Worm (Caenorhabditis elegans) whole organism, L3 larva: ENCODE results near the gene srz-19.

Experiments
- R02D3.7 ChIP-seq: fragments of 150-350 bp; optimal IDR thresholded peaks from 2 replicates; lab custom pipeline; 2014; ENCODE audit warnings: missing biosample characterization, missing genetic modification characterization
- ZK546.5 ChIP-seq: sonication (generic microtip); optimal IDR thresholded peaks from 2 replicates; lab custom pipeline; 2017; ENCODE audit warnings: missing biosample characterization, missing genetic modification characterization
- aly-2 ChIP-seq: fragments of 150-350 bp; optimal IDR thresholded peaks from 2 replicates; lab custom pipeline; 2014; ENCODE audit warnings: missing biosample characterization, missing genetic modification characterization
- ama-1 ChIP-seq: fragments of 150-350 bp; optimal IDR thresholded peaks from 2 replicates; lab custom pipeline; 2018
- ceh-28 ChIP-seq: fragments of 150-350 bp; optimal IDR thresholded peaks from 2 replicates; lab custom pipeline; 2014; ENCODE audit warnings: missing biosample characterization, missing genetic modification reagents, missing genetic modification characterization
- ceh-9 ChIP-seq: sonication (generic microtip); optimal IDR thresholded peaks from 2 replicates; lab custom pipeline; 2018; ENCODE audit warnings: missing biosample characterization, missing genetic modification characterization
- daf-12 ChIP-seq: fragments of 150-350 bp; optimal IDR thresholded peaks from 2 replicates; lab custom pipeline; 2014; ENCODE audit warnings: missing biosample characterization, missing genetic modification reagents, missing genetic modification characterization
- egl-27 ChIP-seq: sonication (generic microtip); optimal IDR thresholded peaks from 4 replicates; lab custom pipeline; 2017; ENCODE audit warnings: missing biosample characterization, missing genetic modification reagents, missing genetic modification characterization
- egl-5 ChIP-seq: fragments of 150-350 bp; optimal IDR thresholded peaks from 2 replicates; lab custom pipeline; 2017; ENCODE audit warnings: missing biosample characterization, missing genetic modification reagents, missing genetic modification characterization, inconsistent platforms
- elt-2 ChIP-seq: sonication (generic microtip); optimal IDR thresholded peaks from 2 replicates; lab custom pipeline; 2016; ENCODE audit warnings: missing genetic modification reagents, mild to moderate bottlenecking, missing genetic modification characterization, missing compliant biosample characterization
- elt-3 ChIP-seq, 3 experiments: fragments of 150-350 bp in 1 of 3; sonication (generic microtip) in 2 of 3; optimal IDR thresholded peaks; 2 replicates in 2 of 3; 4 replicates in 1 of 3; lab custom pipeline; 2014 to 2017; ENCODE audit warnings: missing biosample characterization in 3 of 3, missing genetic modification characterization in 3 of 3
- fkh-10 ChIP-seq: sonication (generic microtip); optimal IDR thresholded peaks from 2 replicates; lab custom pipeline; 2017; ENCODE audit warnings: missing biosample characterization, missing genetic modification reagents, missing genetic modification characterization
- fkh-2 ChIP-seq: fragments of 150-350 bp; optimal IDR thresholded peaks from 2 replicates; lab custom pipeline; 2014; ENCODE audit warnings: missing biosample characterization, missing genetic modification reagents, missing genetic modification characterization
- fos-1 ChIP-seq: fragments of 150-350 bp; optimal IDR thresholded peaks from 2 replicates; lab custom pipeline; 2014; ENCODE audit warnings: missing biosample characterization, missing genetic modification characterization
- hmg-11 ChIP-seq: sonication (generic microtip); optimal IDR thresholded peaks from 2 replicates; lab custom pipeline; 2016; ENCODE audit warnings: missing genetic modification characterization, missing compliant biosample characterization
- jun-1 ChIP-seq: fragments of 150-350 bp; optimal IDR thresholded peaks from 2 replicates; lab custom pipeline; 2014; ENCODE audit warnings: missing biosample characterization, missing genetic modification reagents, missing genetic modification characterization
- lin-15B ChIP-seq: fragments of 150-350 bp; optimal IDR thresholded peaks from 2 replicates; lab custom pipeline; 2014; ENCODE audit warnings: missing biosample characterization, missing genetic modification characterization
- lin-39 ChIP-seq: fragments of 150-350 bp; optimal IDR thresholded peaks from 2 replicates; lab custom pipeline; 2018; ENCODE audit warnings: missing biosample characterization, missing genetic modification reagents, missing genetic modification characterization
- lsy-12 ChIP-seq: sonication (generic microtip); optimal IDR thresholded peaks from 2 replicates; lab custom pipeline; 2016; ENCODE audit warnings: mild to moderate bottlenecking, missing genetic modification characterization, missing compliant biosample characterization
- mdl-1 ChIP-seq: fragments of 150-350 bp; optimal IDR thresholded peaks from 2 replicates; lab custom pipeline; 2014; ENCODE audit warnings: missing biosample characterization, missing genetic modification characterization
- mml-1 ChIP-seq: fragments of 150-350 bp; sonication (generic microtip); optimal IDR thresholded peaks from 3 replicates; lab custom pipeline; 2014; ENCODE audit warnings: missing biosample characterization, missing genetic modification characterization
- nfya-1 ChIP-seq: sonication (generic microtip); optimal IDR thresholded peaks from 2 replicates; lab custom pipeline; 2017; ENCODE audit warnings: missing genetic modification characterization, mild to moderate bottlenecking, missing compliant biosample characterization, antibody characterized with exemption, moderate library complexity; ENCODE audit not compliant: insufficient read depth
- nhr-11 ChIP-seq: fragments of 150-350 bp; optimal IDR thresholded peaks from 2 replicates; lab custom pipeline; 2014; ENCODE audit warnings: missing biosample characterization, missing genetic modification characterization
- nhr-12 ChIP-seq: fragments of 150-350 bp; optimal IDR thresholded peaks from 2 replicates; lab custom pipeline; 2014; ENCODE audit warnings: missing biosample characterization, missing genetic modification characterization
- nhr-23 ChIP-seq: fragments of 150-350 bp; optimal IDR thresholded peaks from 2 replicates; lab custom pipeline; 2014; ENCODE audit warnings: missing biosample characterization, missing genetic modification reagents, missing genetic modification characterization
- nhr-237 ChIP-seq: fragments of 150-350 bp; optimal IDR thresholded peaks from 2 replicates; lab custom pipeline; 2014; ENCODE audit warnings: missing biosample characterization, missing genetic modification characterization
- nhr-28 ChIP-seq: fragments of 150-350 bp; optimal IDR thresholded peaks from 2 replicates; lab custom pipeline; 2014; ENCODE audit warnings: missing biosample characterization, missing genetic modification characterization
- nhr-43 ChIP-seq: sonication (generic microtip); optimal IDR thresholded peaks from 2 replicates; lab custom pipeline; 2016; ENCODE audit warnings: mild to moderate bottlenecking, missing genetic modification characterization, missing compliant biosample characterization; ENCODE audit not compliant: poor library complexity, severe bottlenecking
- nhr-76 ChIP-seq: fragments of 150-350 bp; sonication (generic microtip); optimal IDR thresholded peaks from 5 replicates; lab custom pipeline; 2014; ENCODE audit warnings: missing biosample characterization, missing genetic modification characterization
- nhr-77 ChIP-seq: fragments of 150-350 bp; optimal IDR thresholded peaks from 2 replicates; lab custom pipeline; 2014; ENCODE audit warnings: missing biosample characterization, missing genetic modification characterization
- pha-4 ChIP-seq: fragments of 150-350 bp; optimal IDR thresholded peaks from 2 replicates; lab custom pipeline; 2014; ENCODE audit warnings: missing biosample characterization, missing genetic modification reagents, missing genetic modification characterization
- pqm-1 ChIP-seq: fragments of 150-350 bp; optimal IDR thresholded peaks from 2 replicates; lab custom pipeline; 2017; ENCODE audit warnings: missing biosample characterization, missing genetic modification characterization, inconsistent platforms
- skn-1 ChIP-seq: fragments of 150-350 bp; optimal IDR thresholded peaks from 2 replicates; lab custom pipeline; 2014; ENCODE audit warnings: missing biosample characterization, missing genetic modification characterization
- snpc-4 ChIP-seq: fragments of 150-350 bp; optimal IDR thresholded peaks from 2 replicates; lab custom pipeline; 2014; ENCODE audit warnings: missing biosample characterization, missing genetic modification characterization
- tbx-2 ChIP-seq: sonication (generic microtip); optimal IDR thresholded peaks from 2 replicates; lab custom pipeline; 2016; ENCODE audit warnings: mild to moderate bottlenecking, missing genetic modification characterization, missing compliant biosample characterization
- unc-62 ChIP-seq: fragments of 150-350 bp; sonication (generic microtip); optimal IDR thresholded peaks from 4 replicates; lab custom pipeline; 2014; ENCODE audit warnings: missing biosample characterization, missing genetic modification reagents, missing genetic modification characterization
- ztf-4 ChIP-seq: fragments of 150-350 bp; optimal IDR thresholded peaks from 2 replicates; lab custom pipeline; 2014; ENCODE audit warnings: missing biosample characterization, missing genetic modification characterization

The srz-19 gene

DNA sequence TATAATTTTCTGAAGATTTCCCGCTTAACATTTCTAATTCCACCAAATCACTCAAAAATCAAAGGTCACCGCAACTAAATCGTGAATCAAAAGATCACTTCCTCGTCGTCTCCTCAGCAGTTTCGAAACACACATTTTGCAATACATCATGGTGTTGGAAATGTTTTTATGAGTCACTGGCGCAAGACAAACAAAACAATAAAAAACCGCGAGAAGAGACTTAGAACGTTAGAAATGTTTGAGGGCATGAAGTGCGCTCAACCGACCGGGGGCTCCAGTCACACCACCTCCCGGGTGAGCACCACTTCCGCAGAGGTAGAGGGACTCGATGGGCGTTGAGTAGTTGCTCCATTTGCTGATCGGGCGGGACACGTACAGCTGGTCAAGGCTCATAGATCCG, 44.3 kb upstream of the srz-19 start:
- TF ChIP-seq elt-3 (tag; optimal IDR thresholded peaks at IDR 0.05; lab: Kevin White, UChicago) (no peak), nhr-28 (no peak), unc-62 (GFP tag; lab: Kevin White, UChicago) (no peak), elt-2 (tag; lab: Kevin White, UChicago) (peak; percentile 19), nhr-23 (tag; lab: Kevin White, UChicago) (peak; percentile 31), pqm-1 (peak; percentile 31), lin-39 (tag; lab: Kevin White, UChicago) (peak; percentile 66), egl-5 (tag; lab: Kevin White, UChicago) (peak; percentile 100), fkh-10 (GFP tag; lab: Kevin White, UChicago) (no peak), jun-1 (peak; percentile 85), nfya-1 (peak; percentile 12), fos-1 (tag; lab: Kevin White, UChicago) (peak; percentile 66), egl-27 (tag; lab: Kevin White, UChicago) (peak; percentile 63), skn-1 (tag; lab: Kevin White, UChicago) (no peak), snpc-4 (peak; percentile 22), aly-2 (tag; lab: Kevin White, UChicago) (no peak), ceh-28 (tag; lab: Kevin White, UChicago) (no peak), lin-15B (peak; percentile 30), pha-4 (tag; lab: Kevin White, UChicago) (peak; percentile 80)

DNA sequence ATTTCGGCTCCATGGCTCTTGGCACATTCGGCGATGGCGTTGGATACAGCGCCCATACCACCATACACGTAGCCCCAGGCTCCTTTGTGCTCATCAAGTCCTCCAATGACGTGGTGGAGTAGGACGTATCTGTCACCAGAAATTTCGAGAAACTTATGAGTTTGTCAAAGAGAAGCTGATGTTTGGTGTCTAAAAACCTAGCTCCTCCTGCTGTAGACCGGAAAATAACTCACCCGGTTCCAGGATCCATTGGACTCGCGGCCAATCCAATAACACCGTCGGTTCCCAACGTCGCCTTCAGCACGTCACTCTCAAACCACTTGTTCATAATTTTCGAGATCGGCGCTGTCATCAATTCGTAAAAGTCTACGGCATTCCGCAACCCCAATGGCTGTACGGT, 42.7 kb upstream of the srz-19 start:
- TF ChIP-seq mml-1 (tag; lab: Kevin White, UChicago) (no peak), nhr-11 (tag; lab: Kevin White, UChicago) (no peak), lin-15B (no peak), nhr-43 (tag; lab: Kevin White, UChicago) (no peak), nhr-28 (no peak), nhr-237 (tag; lab: Kevin White, UChicago) (no peak), daf-12 (tag; lab: Kevin White, UChicago) (no peak), lin-39 (tag; lab: Kevin White, UChicago) (no peak), ama-1 (lab: Kevin White, UChicago) (no peak), elt-2 (tag; lab: Kevin White, UChicago) (no peak), mdl-1 (tag; lab: Kevin White, UChicago) (no peak), fkh-2 (tag; lab: Kevin White, UChicago) (no peak), R02D3.7 (tag; lab: Kevin White, UChicago) (no peak), nhr-76 (tag; lab: Kevin White, UChicago) (no peak), nhr-12 (tag; lab: Kevin White, UChicago) (no peak), ztf-4 (tag; lab: Kevin White, UChicago) (no peak), jun-1 (no peak), snpc-4 (no peak), nhr-77 (tag; lab: Kevin White, UChicago) (no peak), ZK546.5 (tag; lab: Kevin White, UChicago) (no peak)

DNA sequence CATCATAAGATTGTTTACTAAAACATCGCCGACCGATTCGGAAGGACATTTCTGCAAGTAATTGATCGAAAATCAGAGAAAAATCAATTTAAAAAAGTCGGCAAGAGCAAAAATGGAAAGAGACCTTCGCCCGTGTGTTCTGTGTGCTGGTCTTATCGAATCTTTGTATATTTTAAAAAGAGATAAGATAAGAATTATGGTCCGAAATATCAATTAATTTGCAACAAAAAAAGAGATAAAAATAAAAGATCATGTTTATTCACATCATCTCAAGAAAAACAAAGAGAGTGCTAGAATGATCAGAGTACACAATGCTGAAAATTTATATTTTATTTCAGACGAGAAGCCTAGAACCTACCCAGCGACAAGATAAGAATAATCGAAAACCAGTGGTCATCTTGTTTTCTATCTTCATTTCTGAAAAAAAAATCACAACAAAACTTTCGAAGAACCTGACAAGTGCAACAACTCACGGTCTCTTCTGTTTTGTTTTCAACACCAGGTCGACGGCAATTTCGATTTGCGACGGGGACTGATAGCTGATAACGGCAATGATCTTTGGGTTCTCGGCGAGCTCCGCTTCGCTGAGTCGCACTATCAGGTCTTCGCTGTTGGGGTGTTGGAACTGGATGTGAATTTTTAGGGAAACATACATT, 41.2 kb upstream of the srz-19 start, which contains the start of gene F37C4.6:
F37C4.6 (minus strand) TSS at position 51 of the 656 bp plus-strand sequence.
- TF ChIP-seq elt-3 (tag; optimal IDR thresholded peaks at IDR 0.05; lab: Kevin White, UChicago): no peak
- no peak for TF ChIP-seq ztf-4 (tag; lab: Kevin White, UChicago)
- no peak for TF ChIP-seq skn-1 (tag; lab: Kevin White, UChicago)
- TF ChIP-seq hmg-11: no peak
- peak; percentile 8 for TF ChIP-seq pqm-1
- no peak for TF ChIP-seq nfya-1
- TF ChIP-seq elt-2 (tag; lab: Kevin White, UChicago): peak; percentile 84
- no peak for TF ChIP-seq tbx-2 (tag; lab: Kevin White, UChicago)
- no peak for TF ChIP-seq ama-1 (lab: Kevin White, UChicago)
- no peak for TF ChIP-seq ceh-28 (tag; lab: Kevin White, UChicago)
- TF ChIP-seq ceh-9 (tag; lab: Kevin White, UChicago): no peak
- no peak for TF ChIP-seq jun-1

DNA sequence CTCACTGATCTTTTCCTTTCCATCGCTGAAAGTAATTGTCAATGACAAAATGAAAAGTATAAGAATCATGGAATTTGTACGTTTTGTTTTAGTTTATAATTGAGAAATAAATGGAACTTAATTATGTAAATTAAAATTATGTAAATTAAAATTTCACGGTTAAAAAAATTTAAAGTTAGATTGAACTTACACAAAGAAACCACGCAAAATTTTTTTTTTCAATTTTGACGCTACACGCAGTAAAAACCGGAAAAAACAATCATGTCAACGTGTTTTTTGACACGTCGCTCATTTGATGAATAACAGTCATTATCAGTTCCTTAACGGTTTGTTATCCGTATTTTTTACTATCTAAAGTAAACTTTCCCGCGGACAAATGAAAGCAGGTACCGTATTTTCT, 38.5 kb upstream of the srz-19 start, which contains the start of the genes F37C4.8 and oac-23:
F37C4.8 (minus strand) TSS at position 101 of the 400 bp plus-strand sequence.
oac-23 (plus strand) TSS at position 323 of the 400 bp plus-strand sequence.
- no peak for TF ChIP-seq lsy-12 (tag; lab: Kevin White, UChicago)
- no peak for TF ChIP-seq nfya-1
- no peak for TF ChIP-seq aly-2 (tag; lab: Kevin White, UChicago)
- no peak for TF ChIP-seq daf-12 (tag; lab: Kevin White, UChicago)
- no peak for TF ChIP-seq fkh-10 (GFP tag; lab: Kevin White, UChicago)
- TF ChIP-seq nhr-76 (tag; lab: Kevin White, UChicago): no peak
